Worm (Caenorhabditis elegans) whole organism, early embryonic: ENCODE data around the gene H10D18.5.

Source experiments
- B0310.2 ChIP-seq: sonication (generic microtip); optimal IDR thresholded peaks from 2 replicates; lab custom pipeline; 2016; ENCODE audit warnings: mild to moderate bottlenecking, missing genetic modification characterization, missing compliant biosample characterization
- F13C5.2 ChIP-seq: sonication (generic microtip); optimal IDR thresholded peaks from 2 replicates; lab custom pipeline; 2017; ENCODE audit warnings: mild to moderate bottlenecking, missing genetic modification characterization, inconsistent platforms, missing compliant biosample characterization
- aly-1 ChIP-seq: sonication (generic microtip); optimal IDR thresholded peaks from 2 replicates; lab custom pipeline; 2016; ENCODE audit warnings: missing genetic modification characterization, missing compliant biosample characterization
- ama-1 ChIP-seq: fragments of 150-350 bp; optimal IDR thresholded peaks from 2 replicates; lab custom pipeline; 2014
- ceh-13 ChIP-seq: fragments of 200-800 bp; sonication (Bioruptor generic); optimal IDR thresholded peaks from 2 replicates; lab custom pipeline; 2018; ENCODE audit warnings: mild to moderate bottlenecking, missing genetic modification characterization, missing compliant biosample characterization
- ceh-36 ChIP-seq: sonication (generic microtip); optimal IDR thresholded peaks from 2 replicates; lab custom pipeline; 2016; ENCODE audit warnings: missing genetic modification characterization, inconsistent platforms, missing compliant biosample characterization
- ets-7 ChIP-seq: sonication (generic microtip); optimal IDR thresholded peaks from 2 replicates; lab custom pipeline; 2016; ENCODE audit warnings: missing genotype, missing genetic modification characterization, missing compliant biosample characterization
- flt-1 ChIP-seq: fragments of 200-800 bp; sonication (Bioruptor generic); IDR thresholded peaks from 2 replicates; pipeline ENCODE4 v1.3.6; 2022; ENCODE audit warnings: missing genetic modification characterization, missing compliant biosample characterization
- hmbx-1 ChIP-seq: sonication (generic microtip); optimal IDR thresholded peaks from 2 replicates; lab custom pipeline; 2016; ENCODE audit warnings: mild to moderate bottlenecking, missing genetic modification characterization, missing compliant biosample characterization
- hmg-4 ChIP-seq: fragments of 200-800 bp; sonication (Bioruptor generic); optimal IDR thresholded peaks from 2 replicates; lab custom pipeline; 2018; ENCODE audit warnings: mild to moderate bottlenecking, missing genetic modification characterization, missing compliant biosample characterization
- hnd-1 ChIP-seq: sonication (generic microtip); optimal IDR thresholded peaks from 2 replicates; lab custom pipeline; 2016; ENCODE audit warnings: missing genetic modification characterization, missing compliant biosample characterization
- pes-1 ChIP-seq: fragments of 200-800 bp; sonication (Bioruptor generic); IDR thresholded peaks from 2 replicates; pipeline ENCODE4 v1.3.6; 2022; ENCODE audit warnings: missing genetic modification reagents, missing genetic modification characterization, missing compliant biosample characterization
- scrt-1 ChIP-seq: fragments of 200-800 bp; sonication (Bioruptor generic); IDR thresholded peaks from 2 replicates; pipeline ENCODE4 v1.3.6; 2022; ENCODE audit warnings: missing genetic modification characterization, missing compliant biosample characterization
- sea-1 ChIP-seq: fragments of 200-800 bp; sonication (Bioruptor generic); conservative IDR thresholded peaks from 2 replicates; pipeline ENCODE4 v1.3.6; 2022; ENCODE audit warnings: missing genetic modification characterization, missing compliant biosample characterization
- tbx-11 ChIP-seq: fragments of 200-800 bp; sonication (Bioruptor generic); IDR thresholded peaks from 2 replicates; pipeline ENCODE4 v1.3.6; 2022; ENCODE audit warnings: missing genetic modification characterization, missing compliant biosample characterization
- tbx-37 ChIP-seq: fragments of 200-800 bp; sonication (Bioruptor generic); conservative IDR thresholded peaks from 2 replicates; pipeline ENCODE4 v1.3.6; 2022; ENCODE audit warnings: missing genetic modification reagents, missing genetic modification characterization, missing compliant biosample characterization
- tra-4 ChIP-seq: sonication (generic microtip); optimal IDR thresholded peaks from 2 replicates; lab custom pipeline; 2017; ENCODE audit warnings: missing genetic modification characterization, missing compliant biosample characterization

Gene H10D18.5

DNA sequence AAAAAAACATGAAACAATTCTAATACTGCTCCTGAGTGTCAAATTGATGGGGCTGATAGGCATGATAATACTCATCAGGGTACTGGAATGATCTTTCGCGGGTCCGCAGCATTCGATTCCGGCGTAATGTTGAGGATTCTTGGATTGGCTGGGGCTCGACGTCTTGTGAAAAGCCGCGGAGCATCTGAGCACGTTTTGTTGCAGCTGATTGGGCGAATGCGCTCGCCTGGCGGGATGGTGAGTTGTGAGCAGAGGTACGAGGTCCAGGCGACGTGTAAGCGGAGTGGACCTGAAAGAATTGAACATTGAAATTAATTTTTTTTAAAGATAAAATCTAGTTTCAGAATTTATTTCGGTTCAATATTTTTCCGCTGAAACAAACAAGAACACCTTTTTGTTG lies 17.5 kb downstream of the H10D18.5 start:
- no peak for TF ChIP-seq tra-4 (tag; lab: Kevin White, UChicago)
- no peak for TF ChIP-seq ets-7 (tag; lab: Kevin White, UChicago)
- TF ChIP-seq ceh-13 (GFP tag; lab: Kevin White, UChicago) = no peak
- no peak for TF ChIP-seq flt-1 (GFP tag; lab: Robert Waterston, UW)
- no peak for TF ChIP-seq tbx-37 (GFP tag; lab: Robert Waterston, UW)
- no peak for TF ChIP-seq hnd-1
- TF ChIP-seq F13C5.2 (tag; lab: Kevin White, UChicago) = no peak

DNA sequence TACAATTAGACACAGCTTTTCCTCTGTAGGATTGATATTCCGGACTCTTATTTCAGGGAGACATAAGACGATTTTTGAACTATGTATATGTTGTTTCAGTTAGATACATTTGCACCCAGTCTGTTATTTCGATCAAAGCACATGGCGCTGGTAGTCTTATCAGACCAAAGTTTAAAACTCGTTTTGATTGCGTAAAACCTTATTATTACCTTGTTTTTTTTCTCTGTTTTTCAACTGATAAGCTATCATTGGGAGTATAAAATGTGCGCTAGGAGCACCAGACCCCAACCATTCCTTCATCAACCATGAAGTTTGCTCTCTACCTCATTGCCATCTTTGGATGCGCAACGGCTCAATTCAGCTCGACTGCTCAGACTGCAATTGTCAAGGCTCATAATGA lies 19.2 kb downstream of the H10D18.5 start, which contains the start of gene scl-12:
scl-12 (plus strand) TSS at position 301 of the 400 bp plus-strand sequence.
- no peak for TF ChIP-seq aly-1 (tag; lab: Kevin White, UChicago)
- TF ChIP-seq tbx-11 (GFP tag; lab: Robert Waterston, UW) = no peak
- TF ChIP-seq ceh-36 = no peak

DNA sequence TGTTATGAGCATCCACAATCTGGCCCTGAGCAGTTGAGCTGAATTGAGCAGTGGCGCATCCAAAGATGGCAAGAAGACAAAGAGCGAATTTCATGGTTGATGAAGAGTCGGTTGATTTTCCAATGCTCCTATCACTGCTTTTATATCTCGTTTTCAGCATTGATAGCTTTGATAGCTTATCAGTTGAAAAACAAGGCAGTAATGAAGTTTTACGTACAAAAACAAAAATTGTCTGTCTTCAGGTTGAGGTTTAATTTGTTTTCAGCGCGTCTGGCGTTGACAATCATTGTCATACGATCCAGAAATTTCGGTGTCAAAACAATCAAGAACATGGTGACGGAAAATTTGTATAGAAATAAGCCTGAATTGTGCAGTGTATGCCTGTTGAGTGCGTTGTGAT lies 20.0 kb downstream of the H10D18.5 start, which contains the start of gene scl-13:
scl-13 (minus strand) TSS at position 101 of the 400 bp plus-strand sequence.
- no peak for TF ChIP-seq hmbx-1
- no peak for TF ChIP-seq tra-4 (tag; lab: Kevin White, UChicago)
- no peak for TF ChIP-seq ama-1
- TF ChIP-seq F13C5.2 (tag; lab: Kevin White, UChicago) = no peak
- no peak for TF ChIP-seq tbx-37 (GFP tag; lab: Robert Waterston, UW)
- TF ChIP-seq flt-1 (GFP tag; lab: Robert Waterston, UW) = no peak
- TF ChIP-seq scrt-1 = no peak
- no peak for TF ChIP-seq sea-1 (GFP tag; lab: Robert Waterston, UW)
- TF ChIP-seq hmg-4 (GFP tag; lab: Kevin White, UChicago) = no peak
- no peak for TF ChIP-seq aly-1 (tag; lab: Kevin White, UChicago)
- TF ChIP-seq hnd-1 = no peak
- TF ChIP-seq B0310.2 = no peak

DNA sequence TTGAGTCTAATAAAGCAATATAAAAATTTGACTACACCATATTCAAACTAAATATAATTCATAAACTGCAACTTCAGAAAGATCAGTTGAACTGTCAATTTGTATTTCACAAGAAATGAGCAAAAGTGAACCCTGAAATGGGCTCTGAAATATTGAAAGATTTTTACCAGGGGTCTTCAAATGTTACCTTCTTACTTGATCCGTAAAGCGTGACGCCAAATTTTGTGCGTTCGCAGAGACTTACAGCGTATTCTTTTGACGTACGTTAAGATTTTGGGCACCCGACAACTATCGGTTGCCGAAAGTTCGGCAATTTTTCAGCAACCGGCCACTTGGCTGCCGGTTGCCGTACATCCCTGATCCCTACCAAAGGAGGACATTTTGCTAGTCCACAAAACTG lies 21.5 kb downstream of the H10D18.5 start:
- no peak for TF ChIP-seq flt-1 (GFP tag; lab: Robert Waterston, UW)
- no peak for TF ChIP-seq tbx-11 (GFP tag; lab: Robert Waterston, UW)
- TF ChIP-seq ama-1 = no peak
- TF ChIP-seq aly-1 (tag; lab: Kevin White, UChicago) = no peak
- TF ChIP-seq scrt-1 = no peak
- no peak for TF ChIP-seq hnd-1
- no peak for TF ChIP-seq sea-1 (GFP tag; lab: Robert Waterston, UW)
- no peak for TF ChIP-seq tbx-37 (GFP tag; lab: Robert Waterston, UW)
- TF ChIP-seq hmg-4 (GFP tag; lab: Kevin White, UChicago) = no peak
- no peak for TF ChIP-seq tra-4 (tag; lab: Kevin White, UChicago)

DNA sequence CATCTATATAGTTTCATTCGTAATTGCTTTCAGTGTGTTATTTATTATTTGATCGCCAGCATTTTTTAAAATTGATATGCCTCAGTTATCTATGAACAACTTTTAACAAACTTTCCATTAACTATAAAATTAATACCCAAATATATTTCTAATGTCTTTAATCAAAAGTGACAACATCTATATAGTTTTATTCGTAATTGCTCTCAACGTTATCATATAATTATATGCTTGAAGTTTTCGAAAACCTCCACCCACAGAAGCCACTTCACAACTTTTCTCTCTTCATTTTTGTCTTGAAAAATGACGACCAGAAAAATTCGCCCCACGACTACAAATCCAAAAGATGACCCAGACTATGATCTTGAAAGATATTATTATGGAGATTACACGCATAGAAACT lies 23.2 kb downstream of the H10D18.5 start, which contains the start of gene srw-6:
srw-6 (plus strand) TSS at position 301 of the 400 bp plus-strand sequence.
- TF ChIP-seq ama-1 = no peak
- TF ChIP-seq hmg-4 (GFP tag; lab: Kevin White, UChicago) = no peak
- no peak for TF ChIP-seq sea-1 (GFP tag; lab: Robert Waterston, UW)
- no peak for TF ChIP-seq flt-1 (GFP tag; lab: Robert Waterston, UW)
- no peak for TF ChIP-seq ets-7 (tag; lab: Kevin White, UChicago)
- no peak for TF ChIP-seq F13C5.2 (tag; lab: Kevin White, UChicago)
- TF ChIP-seq aly-1 (tag; lab: Kevin White, UChicago) = no peak
- TF ChIP-seq pes-1 (GFP tag; lab: Robert Waterston, UW) = no peak
- TF ChIP-seq hmbx-1 = no peak
- no peak for TF ChIP-seq ceh-13 (GFP tag; lab: Kevin White, UChicago)
- no peak for TF ChIP-seq scrt-1
- TF ChIP-seq tbx-11 (GFP tag; lab: Robert Waterston, UW) = no peak
- TF ChIP-seq hnd-1 = no peak
- no peak for TF ChIP-seq ceh-36
- TF ChIP-seq tra-4 (tag; lab: Kevin White, UChicago) = no peak
- no peak for TF ChIP-seq B0310.2
- TF ChIP-seq tbx-37 (GFP tag; lab: Robert Waterston, UW) = no peak

DNA sequence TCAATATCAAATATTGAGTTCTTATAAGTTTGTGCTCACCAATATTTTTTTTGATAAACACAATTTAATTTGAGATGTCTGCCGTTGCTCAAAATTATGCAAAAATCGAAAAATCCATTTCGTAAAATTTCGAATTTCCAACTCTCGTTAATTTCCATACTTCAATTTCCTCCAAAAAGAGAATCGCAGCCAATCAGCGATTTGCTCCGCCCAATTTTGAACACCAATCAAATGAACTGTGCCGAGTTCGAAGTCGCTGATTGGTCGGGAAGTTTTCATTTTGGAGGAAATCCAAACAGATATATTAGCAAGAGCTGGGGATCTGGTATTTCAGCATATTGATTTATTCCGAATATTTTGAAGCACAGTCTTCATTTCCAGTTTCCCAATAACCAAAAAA lies 23.7 kb downstream of the H10D18.5 start:
- TF ChIP-seq ets-7 (tag; lab: Kevin White, UChicago) (no peak), B0310.2 (no peak)

DNA sequence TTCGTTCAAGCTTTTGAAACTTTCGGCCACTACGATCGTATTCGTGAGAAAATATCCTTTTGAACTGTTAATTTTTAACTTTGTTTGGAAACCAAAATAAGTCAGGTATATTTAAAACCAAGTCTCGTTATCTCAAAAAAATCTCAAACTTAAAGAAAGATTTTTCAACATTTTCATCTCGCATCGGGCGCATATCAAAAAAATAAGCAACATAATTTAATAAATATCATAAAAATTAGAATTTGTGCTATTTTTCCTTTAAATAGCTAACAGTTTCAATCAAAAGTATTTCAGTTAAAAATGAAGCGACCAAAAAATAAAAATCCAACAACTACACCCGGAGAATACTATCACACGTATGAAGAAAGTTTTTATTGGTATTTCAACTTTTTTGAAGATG lies 25.6 kb downstream of the H10D18.5 start, which contains the start of gene srw-7:
srw-7 (plus strand) TSS at position 301 of the 400 bp plus-strand sequence.
- no peak for TF ChIP-seq ama-1
- TF ChIP-seq tra-4 (tag; lab: Kevin White, UChicago) = no peak
- TF ChIP-seq tbx-11 (GFP tag; lab: Robert Waterston, UW) = no peak
- no peak for TF ChIP-seq hnd-1

DNA sequence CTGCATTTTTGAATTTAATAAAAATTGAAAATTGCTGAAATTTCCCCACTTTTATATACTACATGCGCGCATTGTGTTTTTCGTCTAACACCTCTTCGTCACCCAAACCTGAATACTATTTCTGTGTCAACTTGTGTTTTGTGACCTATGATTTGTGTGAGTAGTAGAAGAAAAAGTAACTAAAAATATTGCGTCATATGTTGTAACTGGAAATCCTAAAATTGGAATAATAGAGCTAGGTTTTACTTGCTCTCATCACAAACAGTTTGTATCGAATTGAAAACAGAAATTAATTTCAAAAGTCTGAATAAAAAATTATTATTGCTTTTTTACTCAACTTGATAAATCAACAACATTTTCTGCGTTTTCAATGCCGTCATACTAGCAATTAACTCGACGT lies 26.0 kb downstream of the H10D18.5 start, which contains the start of gene R08F11.4:
R08F11.4 (minus strand) TSS at position 29 of the 400 bp plus-strand sequence.
- TF ChIP-seq F13C5.2 (tag; lab: Kevin White, UChicago) = no peak
- no peak for TF ChIP-seq tra-4 (tag; lab: Kevin White, UChicago)
- TF ChIP-seq hmg-4 (GFP tag; lab: Kevin White, UChicago) = no peak
- no peak for TF ChIP-seq scrt-1
- TF ChIP-seq aly-1 (tag; lab: Kevin White, UChicago) = no peak
- TF ChIP-seq pes-1 (GFP tag; lab: Robert Waterston, UW) = no peak
- TF ChIP-seq hmbx-1 = no peak
- no peak for TF ChIP-seq B0310.2
- TF ChIP-seq tbx-11 (GFP tag; lab: Robert Waterston, UW) = no peak
- TF ChIP-seq hnd-1 = no peak
- TF ChIP-seq ceh-36 = no peak
- TF ChIP-seq tbx-37 (GFP tag; lab: Robert Waterston, UW) = no peak
- TF ChIP-seq ets-7 (tag; lab: Kevin White, UChicago) = no peak
- TF ChIP-seq sea-1 (GFP tag; lab: Robert Waterston, UW) = no peak
- no peak for TF ChIP-seq flt-1 (GFP tag; lab: Robert Waterston, UW)
- TF ChIP-seq ceh-13 (GFP tag; lab: Kevin White, UChicago) = no peak
